Worm (Caenorhabditis elegans) whole organism, mixed stage, embryonic: ENCODE results near the gene col-41.

Experiments
- M03D4.4 ChIP-seq: sonication (generic microtip); optimal IDR thresholded peaks from 2 replicates; lab custom pipeline; 2017; ENCODE audit warnings: mild to moderate bottlenecking, missing genetic modification characterization, missing compliant biosample characterization
- bed-3 ChIP-seq: fragments of 200-800 bp; sonication (Bioruptor generic); optimal IDR thresholded peaks from 3 replicates; lab custom pipeline; 2018; ENCODE audit warnings: mild to moderate bottlenecking, missing genetic modification characterization, moderate library complexity, missing compliant biosample characterization
- blmp-1 ChIP-seq: fragments of 150-350 bp; optimal IDR thresholded peaks from 2 replicates; lab custom pipeline; 2014; ENCODE audit warnings: missing biosample characterization, missing genetic modification characterization
- ceh-39 ChIP-seq: fragments of 150-350 bp; optimal IDR thresholded peaks from 2 replicates; lab custom pipeline; 2014; ENCODE audit warnings: missing biosample characterization, missing genetic modification characterization
- ceh-43 ChIP-seq: fragments of 200-800 bp; sonication (Bioruptor generic); optimal IDR thresholded peaks from 2 replicates; lab custom pipeline; 2018; ENCODE audit warnings: mild to moderate bottlenecking, missing genetic modification characterization, moderate library complexity, missing compliant biosample characterization
- ceh-83 ChIP-seq: fragments of 200-800 bp; sonication (Bioruptor generic); optimal IDR thresholded peaks from 2 replicates; lab custom pipeline; 2018; ENCODE audit warnings: mild to moderate bottlenecking, missing genetic modification characterization, missing compliant biosample characterization
- cnd-1 ChIP-seq: fragments of 200-800 bp; sonication (Bioruptor generic); optimal IDR thresholded peaks from 2 replicates; lab custom pipeline; 2018; ENCODE audit warnings: mild to moderate bottlenecking, missing genetic modification characterization, missing compliant biosample characterization
- drap-1 ChIP-seq: fragments of 200-800 bp; sonication (Bioruptor generic); optimal IDR thresholded peaks from 3 replicates; lab custom pipeline; 2018; ENCODE audit warnings: mild to moderate bottlenecking, missing genetic modification characterization, missing compliant biosample characterization
- elt-1 ChIP-seq: sonication (generic microtip); optimal IDR thresholded peaks from 2 replicates; lab custom pipeline; 2017; ENCODE audit warnings: missing genetic modification characterization, mild to moderate bottlenecking, missing compliant biosample characterization, antibody characterized with exemption, moderate library complexity, borderline replicate concordance; ENCODE audit not compliant: insufficient read depth
- elt-3 ChIP-seq: fragments of 150-350 bp; optimal IDR thresholded peaks from 2 replicates; lab custom pipeline; 2014; ENCODE audit warnings: missing biosample characterization, missing genetic modification characterization
- flh-1 ChIP-seq: fragments of 200-800 bp; sonication (Bioruptor generic); optimal IDR thresholded peaks from 2 replicates; lab custom pipeline; 2018; ENCODE audit warnings: mild to moderate bottlenecking, missing genetic modification characterization, moderate library complexity, missing compliant biosample characterization
- ham-2 ChIP-seq: fragments of 200-800 bp; sonication (Bioruptor generic); optimal IDR thresholded peaks from 2 replicates; lab custom pipeline; 2018; ENCODE audit warnings: mild to moderate bottlenecking, missing genetic modification characterization, missing compliant biosample characterization
- hlh-1 ChIP-seq: fragments of 150-350 bp; optimal IDR thresholded peaks from 2 replicates; lab custom pipeline; 2014; ENCODE audit warnings: missing biosample characterization, missing genetic modification reagents, missing genetic modification characterization
- lin-13 ChIP-seq: fragments of 150-350 bp; optimal IDR thresholded peaks from 2 replicates; lab custom pipeline; 2014; ENCODE audit warnings: missing biosample characterization, missing genetic modification characterization
- lsy-2 ChIP-seq: fragments of 150-350 bp; optimal IDR thresholded peaks from 2 replicates; lab custom pipeline; 2014; ENCODE audit warnings: missing biosample characterization, missing genetic modification characterization
- mab-5 ChIP-seq: fragments of 150-350 bp; optimal IDR thresholded peaks from 2 replicates; lab custom pipeline; 2014; ENCODE audit warnings: missing biosample characterization, missing genetic modification characterization
- mep-1 ChIP-seq: fragments of 150-350 bp; optimal IDR thresholded peaks from 2 replicates; lab custom pipeline; 2017; ENCODE audit warnings: missing biosample characterization, missing genetic modification reagents, missing genetic modification characterization, inconsistent platforms
- mls-2 ChIP-seq: sonication (generic microtip); optimal IDR thresholded peaks from 2 replicates; lab custom pipeline; 2016; ENCODE audit warnings: mild to moderate bottlenecking, missing genetic modification characterization, moderate library complexity, missing compliant biosample characterization
- nhr-12 ChIP-seq: fragments of 150-350 bp; optimal IDR thresholded peaks from 2 replicates; lab custom pipeline; 2014; ENCODE audit warnings: missing biosample characterization, missing genetic modification characterization
- nhr-2 ChIP-seq: fragments of 150-350 bp; optimal IDR thresholded peaks from 2 replicates; lab custom pipeline; 2014; ENCODE audit warnings: missing biosample characterization, missing genetic modification characterization
- nhr-237 ChIP-seq: fragments of 150-350 bp; optimal IDR thresholded peaks from 2 replicates; lab custom pipeline; 2014; ENCODE audit warnings: missing biosample characterization, missing genetic modification characterization
- nhr-28 ChIP-seq: fragments of 150-350 bp; optimal IDR thresholded peaks from 2 replicates; lab custom pipeline; 2014; ENCODE audit warnings: missing biosample characterization, missing genetic modification characterization
- pha-4 ChIP-seq: fragments of 150-350 bp; optimal IDR thresholded peaks from 2 replicates; lab custom pipeline; 2018; ENCODE audit warnings: missing biosample characterization, missing genetic modification reagents, missing genetic modification characterization
- sem-2 ChIP-seq: fragments of 200-800 bp; sonication (Bioruptor generic); optimal IDR thresholded peaks from 2 replicates; lab custom pipeline; 2018; ENCODE audit warnings: mild to moderate bottlenecking, missing genetic modification characterization, missing compliant biosample characterization
- snpc-4 ChIP-seq: fragments of 150-350 bp; optimal IDR thresholded peaks from 2 replicates; lab custom pipeline; 2014; ENCODE audit warnings: missing biosample characterization, missing genetic modification characterization
- sptf-1 ChIP-seq: sonication (generic microtip); optimal IDR thresholded peaks from 2 replicates; lab custom pipeline; 2017; ENCODE audit warnings: mild to moderate bottlenecking, missing genetic modification characterization, moderate library complexity, missing compliant biosample characterization
- unc-120 ChIP-seq: sonication (generic microtip); optimal IDR thresholded peaks from 2 replicates; lab custom pipeline; 2017; ENCODE audit warnings: missing genetic modification characterization, missing compliant biosample characterization; ENCODE audit not compliant: poor library complexity, severe bottlenecking
- unc-39 ChIP-seq: fragments of 150-350 bp; optimal IDR thresholded peaks from 2 replicates; lab custom pipeline; 2014; ENCODE audit warnings: missing biosample characterization, missing genetic modification characterization
- unc-62 ChIP-seq: fragments of 150-350 bp; optimal IDR thresholded peaks from 2 replicates; lab custom pipeline; 2014; ENCODE audit warnings: missing biosample characterization, missing genetic modification reagents, missing genetic modification characterization
- zip-8 ChIP-seq: fragments of 150-350 bp; optimal IDR thresholded peaks from 2 replicates; lab custom pipeline; 2014; ENCODE audit warnings: missing biosample characterization, missing genetic modification characterization
- ztf-11 ChIP-seq: fragments of 150-350 bp; optimal IDR thresholded peaks from 2 replicates; lab custom pipeline; 2014; ENCODE audit warnings: missing biosample characterization, missing genetic modification characterization

Gene col-41

DNA sequence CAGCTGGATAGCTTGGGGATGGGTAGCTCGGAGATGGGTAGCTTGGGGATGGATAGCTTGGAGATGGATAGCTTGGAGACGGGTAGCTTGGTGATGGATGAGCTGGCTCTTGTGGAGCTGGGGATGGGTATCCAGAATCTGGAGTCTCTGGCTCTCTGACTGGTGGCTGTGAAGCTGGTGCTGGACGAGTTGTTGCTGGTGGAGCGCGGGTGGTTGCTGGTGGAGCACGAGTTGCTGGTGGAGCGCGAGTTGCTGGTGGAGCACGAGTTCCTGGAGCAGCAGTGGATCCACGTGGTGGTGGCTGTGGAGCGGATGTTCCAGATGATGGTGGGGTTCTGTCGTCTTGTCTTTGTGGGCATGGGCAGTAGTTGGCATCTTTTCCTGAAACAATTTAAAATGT is 1.1 kb downstream of the col-41 start:
- TF ChIP-seq zip-8 (tag; lab: Kevin White, UChicago) (no peak), unc-62 (GFP tag; lab: Kevin White, UChicago) (no peak), nhr-28 (tag; lab: Kevin White, UChicago) (no peak), mab-5 (no peak), sptf-1 (tag; lab: Kevin White, UChicago) (no peak), blmp-1 (no peak), unc-39 (tag; lab: Kevin White, UChicago) (no peak), drap-1 (no peak), elt-3 (tag; lab: Kevin White, UChicago) (no peak), ceh-39 (tag; lab: Kevin White, UChicago) (no peak), ztf-11 (tag; lab: Kevin White, UChicago) (no peak), mep-1 (tag; lab: Kevin White, UChicago) (no peak)

DNA sequence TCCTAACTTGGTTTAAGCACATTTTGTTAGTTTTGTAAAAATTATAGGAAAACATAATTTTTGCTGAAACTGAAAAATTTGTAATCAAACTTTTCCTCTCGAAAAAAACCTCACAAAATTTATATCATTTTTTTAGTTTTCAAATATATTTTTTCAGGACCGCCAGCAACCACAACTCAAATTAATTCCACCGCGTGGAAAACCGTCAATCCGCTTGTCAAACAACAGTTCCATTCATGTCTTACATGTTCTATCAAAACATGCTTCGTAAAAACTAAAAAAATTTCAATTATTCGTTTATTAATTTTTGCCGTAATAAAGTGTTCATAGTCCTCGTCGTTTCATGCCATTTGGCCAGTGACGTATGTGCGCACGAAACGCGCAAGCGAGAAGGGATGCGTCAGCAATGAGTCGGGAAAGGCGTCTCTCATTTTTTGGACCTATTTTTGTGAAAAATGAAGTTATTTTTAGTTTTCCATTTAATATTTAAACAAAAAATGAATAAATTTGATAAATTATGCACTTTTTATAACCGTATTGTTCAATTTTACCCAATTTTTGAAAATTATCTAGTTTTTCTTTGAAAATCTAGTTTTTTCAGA is 2.9 kb downstream of the col-41 start, which contains the start of gene ucr-2.2:
Gene ucr-2.2 (plus strand): TSS at position 602 of the 602 bp plus-strand sequence.
- no peak for TF ChIP-seq nhr-28 (tag; lab: Kevin White, UChicago)
- peak; percentile 54 for TF ChIP-seq drap-1
- TF ChIP-seq ceh-39 (tag; lab: Kevin White, UChicago) = no peak
- no peak for TF ChIP-seq nhr-12 (tag; lab: Kevin White, UChicago)
- peak; percentile 56 for TF ChIP-seq lsy-2 (tag; lab: Kevin White, UChicago)
- TF ChIP-seq ceh-83 (GFP tag; lab: Kevin White, UChicago) = no peak
- peak; percentile 67 for TF ChIP-seq lin-13 (tag; lab: Kevin White, UChicago)
- TF ChIP-seq mls-2 = peak; percentile 19
- peak; percentile 1 for TF ChIP-seq unc-62 (GFP tag; lab: Kevin White, UChicago)
- TF ChIP-seq nhr-237 = peak; percentile 45
- peak; percentile 63 for TF ChIP-seq unc-120 (tag; lab: Kevin White, UChicago)
- TF ChIP-seq sptf-1 (tag; lab: Kevin White, UChicago) = peak; percentile 70
- no peak for TF ChIP-seq ham-2 (GFP tag; lab: Kevin White, UChicago)
- TF ChIP-seq bed-3 (GFP tag; lab: Kevin White, UChicago) = peak; percentile 36
- TF ChIP-seq hlh-1 (tag; lab: Kevin White, UChicago) = peak; percentile 38
- peak; percentile 15 for TF ChIP-seq ceh-43 (GFP tag; lab: Kevin White, UChicago)
- TF ChIP-seq zip-8 (tag; lab: Kevin White, UChicago) = no peak
- peak; percentile 73 for TF ChIP-seq mep-1 (tag; lab: Kevin White, UChicago)
- TF ChIP-seq M03D4.4 (tag; lab: Kevin White, UChicago) = peak; percentile 57
- no peak for TF ChIP-seq snpc-4 (tag; lab: Kevin White, UChicago)
- no peak for TF ChIP-seq flh-1 (GFP tag; lab: Kevin White, UChicago)

DNA sequence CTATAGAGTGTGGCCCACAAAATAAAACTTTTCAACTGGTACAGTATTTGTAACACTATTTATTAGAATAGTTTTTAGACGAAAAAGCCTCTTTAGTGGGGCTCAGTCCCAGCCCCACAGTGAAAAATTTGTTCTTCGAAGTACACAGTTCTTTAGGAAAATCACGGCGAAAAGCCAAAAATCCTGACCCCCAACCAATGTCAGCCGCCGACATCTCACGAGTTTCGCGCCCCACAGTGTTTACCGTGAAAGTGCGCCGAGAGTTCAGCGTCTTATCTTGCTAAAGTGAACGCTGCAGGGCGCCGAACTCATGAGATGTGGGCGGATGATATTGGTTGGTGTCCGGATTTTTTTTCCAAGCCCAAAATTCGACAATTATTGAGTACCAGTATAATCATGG is 5.3 kb downstream of the col-41 start:
- no peak for TF ChIP-seq cnd-1
- no peak for TF ChIP-seq unc-39 (tag; lab: Kevin White, UChicago)
- no peak for TF ChIP-seq pha-4 (tag; lab: Kevin White, UChicago)
- no peak for TF ChIP-seq elt-3 (tag; lab: Kevin White, UChicago)
- TF ChIP-seq snpc-4 (tag; lab: Kevin White, UChicago) = no peak
- TF ChIP-seq elt-1 = no peak
- no peak for TF ChIP-seq bed-3 (GFP tag; lab: Kevin White, UChicago)
- TF ChIP-seq sem-2 (GFP tag; lab: Kevin White, UChicago) = no peak
- TF ChIP-seq flh-1 (GFP tag; lab: Kevin White, UChicago) = no peak
- no peak for TF ChIP-seq unc-62 (GFP tag; lab: Kevin White, UChicago)
- TF ChIP-seq ceh-39 (tag; lab: Kevin White, UChicago) = no peak
- TF ChIP-seq unc-120 (tag; lab: Kevin White, UChicago) = no peak
- no peak for TF ChIP-seq drap-1
- TF ChIP-seq zip-8 (tag; lab: Kevin White, UChicago) = no peak
- no peak for TF ChIP-seq hlh-1 (tag; lab: Kevin White, UChicago)
- no peak for TF ChIP-seq ham-2 (GFP tag; lab: Kevin White, UChicago)
- TF ChIP-seq nhr-2 (tag; lab: Kevin White, UChicago) = no peak
- TF ChIP-seq, all 35 proteins: peak for 0

DNA sequence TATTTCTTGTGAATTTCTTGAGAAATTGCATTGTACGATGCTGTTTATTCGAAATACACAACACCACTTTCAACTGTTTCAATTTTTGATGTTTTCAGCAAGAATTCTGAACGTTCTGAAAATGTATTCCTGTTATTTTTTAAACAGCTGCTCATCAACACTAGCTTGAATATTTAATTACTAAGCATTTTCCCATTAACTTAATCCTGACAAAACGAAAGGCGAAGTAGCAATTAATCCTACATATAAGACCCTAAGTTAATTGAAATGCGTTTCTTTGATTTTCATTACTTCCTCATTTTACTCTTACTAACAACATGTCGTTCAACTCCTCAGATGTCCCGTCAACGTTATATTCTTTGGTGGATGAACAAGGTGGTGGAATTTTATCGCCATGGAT is 7.9 kb downstream of the col-41 start, which contains the start of gene ocr-3:
Gene ocr-3 (plus strand): TSS at position 301 of the 400 bp plus-strand sequence.
- TF ChIP-seq elt-1 = no peak
- no peak for TF ChIP-seq cnd-1
- TF ChIP-seq mep-1 (tag; lab: Kevin White, UChicago) = no peak
- no peak for TF ChIP-seq hlh-1 (tag; lab: Kevin White, UChicago)
